Worm (Caenorhabditis elegans) whole organism, L4 larva: ENCODE data around the gene gst-34.

ENCODE experiments used
- F44E2.7 ChIP-seq: fragments of 200-800 bp; sonication (Bioruptor generic); IDR thresholded peaks from 2 replicates; pipeline ENCODE4 v2.1.2; 2022; ENCODE audit warnings: missing genetic modification characterization, missing compliant biosample characterization
- T26A8.4 ChIP-seq: fragments of 200-800 bp; sonication (Bioruptor generic); IDR thresholded peaks from 2 replicates; pipeline ENCODE4 v1.3.6; 2022; ENCODE audit warnings: missing genetic modification characterization, missing compliant biosample characterization
- Y48G9A.11 ChIP-seq: fragments of 200-800 bp; sonication (Bioruptor generic); IDR thresholded peaks from 2 replicates; pipeline ENCODE4 v1.3.6; 2022; ENCODE audit warnings: missing genetic modification reagents, missing genetic modification characterization, missing compliant biosample characterization
- aha-1 ChIP-seq: fragments of 150-350 bp; peaks from one replicate; lab custom pipeline; 2014; ENCODE audit warnings: missing biosample characterization, missing genetic modification characterization
- ama-1 ChIP-seq: fragments of 150-350 bp; optimal IDR thresholded peaks from 2 replicates; lab custom pipeline; 2014; ENCODE audit warnings: inconsistent platforms, mixed read lengths
- ceh-20 ChIP-seq: fragments of 200-800 bp; sonication (Bioruptor generic); IDR thresholded peaks from 2 replicates; pipeline ENCODE4 v1.3.6; 2022; ENCODE audit warnings: missing genetic modification reagents, missing genetic modification characterization, missing compliant biosample characterization
- ceh-44 ChIP-seq: fragments of 200-800 bp; sonication (Bioruptor generic); IDR thresholded peaks from 2 replicates; pipeline ENCODE4 v1.3.6; 2022; ENCODE audit warnings: missing genetic modification reagents, missing genetic modification characterization, missing compliant biosample characterization
- cey-2 ChIP-seq: sonication (generic microtip); optimal IDR thresholded peaks from 3 replicates; lab custom pipeline; 2017; ENCODE audit warnings: missing genetic modification characterization, mild to moderate bottlenecking, missing compliant biosample characterization, antibody characterized with exemption, borderline replicate concordance; ENCODE audit not compliant: insufficient read depth
- daf-8 ChIP-seq: fragments of 200-800 bp; sonication (Bioruptor generic); IDR thresholded peaks from 2 replicates; pipeline ENCODE4 v1.3.6; 2022; ENCODE audit warnings: missing genetic modification characterization, missing compliant biosample characterization
- dmd-6 ChIP-seq: fragments of 200-800 bp; sonication (Bioruptor generic); IDR thresholded peaks from 2 replicates; pipeline ENCODE4 v1.3.6; 2022; ENCODE audit warnings: missing genetic modification reagents, missing genetic modification characterization, missing compliant biosample characterization
- duxl-1 ChIP-seq: sonication (generic microtip); optimal IDR thresholded peaks from 2 replicates; lab custom pipeline; 2016; ENCODE audit warnings: mild to moderate bottlenecking, missing genetic modification characterization, moderate library complexity, missing compliant biosample characterization; ENCODE audit not compliant: poor library complexity
- dve-1 ChIP-seq: sonication (generic microtip); optimal IDR thresholded peaks from 2 replicates; lab custom pipeline; 2017; ENCODE audit warnings: antibody characterized with exemption, mild to moderate bottlenecking, missing genetic modification characterization, missing compliant biosample characterization; ENCODE audit not compliant: insufficient read depth
- egl-43 ChIP-seq: fragments of 200-800 bp; sonication (Bioruptor generic); IDR thresholded peaks from 2 replicates; pipeline ENCODE4 v1.3.6; 2022; ENCODE audit warnings: missing genetic modification reagents, missing genetic modification characterization, missing compliant biosample characterization
- hif-1 ChIP-seq, 2 experiments: sonication (generic microtip); optimal IDR thresholded peaks; 2 replicates each; lab custom pipeline; 2016 to 2017; ENCODE audit warnings: missing compliant biosample characterization in 2 of 2, missing genetic modification characterization in 2 of 2, missing genetic modification reagents in 2 of 2, missing genotype in 2 of 2, mild to moderate bottlenecking in 1 of 2
- hlh-11 ChIP-seq: fragments of 200-800 bp; sonication (Bioruptor generic); optimal IDR thresholded peaks from 2 replicates; lab custom pipeline; 2018; ENCODE audit warnings: mild to moderate bottlenecking, missing genetic modification characterization, missing compliant biosample characterization
- hlh-30 ChIP-seq: sonication (generic microtip); optimal IDR thresholded peaks from 2 replicates; lab custom pipeline; 2017; ENCODE audit warnings: antibody characterized with exemption, mild to moderate bottlenecking, missing genetic modification characterization, missing compliant biosample characterization; ENCODE audit not compliant: insufficient read depth
- hmg-1.1 ChIP-seq: fragments of 200-800 bp; sonication (Bioruptor generic); IDR thresholded peaks from 2 replicates; pipeline ENCODE4 v1.3.6; 2022; ENCODE audit warnings: missing genetic modification reagents, missing genetic modification characterization, missing compliant biosample characterization
- lin-1 ChIP-seq: fragments of 200-800 bp; sonication (Bioruptor generic); IDR thresholded peaks from 2 replicates; pipeline ENCODE4 v1.3.6; 2022; ENCODE audit warnings: missing genetic modification reagents, missing genetic modification characterization, missing compliant biosample characterization
- lin-15B ChIP-seq: fragments of 150-350 bp; sonication (generic microtip); optimal IDR thresholded peaks from 3 replicates; lab custom pipeline; 2014; ENCODE audit warnings: missing biosample characterization, missing genetic modification characterization
- lsy-2 ChIP-seq, 2 experiments: fragments of 150-350 bp in 1 of 2; sonication (generic microtip) in 1 of 2; optimal IDR thresholded peaks; 2 replicates each; lab custom pipeline; 2014 to 2017; ENCODE audit warnings: missing biosample characterization in 2 of 2, missing genetic modification characterization in 2 of 2
- madf-9 ChIP-seq: fragments of 200-800 bp; sonication (Bioruptor generic); conservative IDR thresholded peaks from 2 replicates; pipeline ENCODE4 v1.3.6; 2022; ENCODE audit warnings: missing genetic modification reagents, missing genetic modification characterization, missing compliant biosample characterization
- mdl-1 ChIP-seq, 2 experiments: fragments of 150-350 bp in 1 of 2; sonication (generic microtip) in 1 of 2; optimal IDR thresholded peaks; 2 replicates each; lab custom pipeline; 2014 to 2017; ENCODE audit warnings: missing biosample characterization in 2 of 2, missing genetic modification characterization in 2 of 2
- mep-1 ChIP-seq: fragments of 150-350 bp; sonication (generic microtip); optimal IDR thresholded peaks from 3 replicates; lab custom pipeline; 2014; ENCODE audit warnings: missing biosample characterization, missing genetic modification characterization
- mxl-3 ChIP-seq: fragments of 200-800 bp; sonication (Bioruptor generic); optimal IDR thresholded peaks from 2 replicates; lab custom pipeline; 2018; ENCODE audit warnings: mild to moderate bottlenecking, missing genetic modification characterization, missing compliant biosample characterization
- nhr-10 ChIP-seq: fragments of 150-350 bp; optimal IDR thresholded peaks from 2 replicates; lab custom pipeline; 2014; ENCODE audit warnings: missing biosample characterization, missing genetic modification characterization
- nhr-25 ChIP-seq: sonication (generic microtip); optimal IDR thresholded peaks from 2 replicates; lab custom pipeline; 2017; ENCODE audit warnings: missing genetic modification characterization, mild to moderate bottlenecking, missing compliant biosample characterization, antibody characterized with exemption, moderate library complexity, borderline replicate concordance; ENCODE audit not compliant: insufficient read depth
- nhr-28 ChIP-seq: fragments of 150-350 bp; optimal IDR thresholded peaks from 2 replicates; lab custom pipeline; 2014; ENCODE audit warnings: missing biosample characterization, missing genetic modification characterization
- nhr-6 ChIP-seq: fragments of 150-350 bp; optimal IDR thresholded peaks from 2 replicates; lab custom pipeline; 2014; ENCODE audit warnings: missing biosample characterization, missing genetic modification characterization
- nhr-76 ChIP-seq: fragments of 150-350 bp; optimal IDR thresholded peaks from 2 replicates; lab custom pipeline; 2014; ENCODE audit warnings: missing biosample characterization, missing genetic modification characterization
- rbr-2 ChIP-seq: sonication (generic microtip); optimal IDR thresholded peaks from 2 replicates; lab custom pipeline; 2016; ENCODE audit warnings: missing genotype, missing genetic modification characterization, missing compliant biosample characterization
- saeg-2 ChIP-seq: fragments of 200-800 bp; sonication (Bioruptor generic); IDR thresholded peaks from 2 replicates; pipeline ENCODE4 v1.3.6; 2022; ENCODE audit warnings: missing genetic modification reagents, missing genetic modification characterization, missing compliant biosample characterization
- set-16 ChIP-seq: fragments of 200-800 bp; sonication (Bioruptor generic); IDR thresholded peaks from 2 replicates; pipeline ENCODE4 v1.3.6; 2022; ENCODE audit warnings: missing genetic modification reagents, missing genetic modification characterization, missing compliant biosample characterization
- skn-1 ChIP-seq: fragments of 150-350 bp; optimal IDR thresholded peaks from 2 replicates; lab custom pipeline; 2014; ENCODE audit warnings: missing biosample characterization, missing genetic modification characterization
- snpc-1.2 ChIP-seq: fragments of 200-800 bp; sonication (Bioruptor generic); IDR thresholded peaks from 2 replicates; pipeline ENCODE4 v1.3.6; 2022; ENCODE audit warnings: missing genetic modification reagents, missing genetic modification characterization, missing compliant biosample characterization
- snpc-4 ChIP-seq: fragments of 150-350 bp; optimal IDR thresholded peaks from 2 replicates; lab custom pipeline; 2014; ENCODE audit warnings: missing biosample characterization, missing genetic modification characterization
- unc-62 ChIP-seq, 3 experiments: fragments of 150-350 bp in 1 of 3; sonication (generic microtip); optimal IDR thresholded peaks in 2 of 3; peaks in 1 of 3; 1 replicate in 1 of 3; 2 replicates in 2 of 3; lab custom pipeline; 2014 to 2017; ENCODE audit warnings: missing biosample characterization in 3 of 3, missing genetic modification characterization in 3 of 3, missing genetic modification reagents in 3 of 3, missing genotype in 1 of 3
- vab-7 ChIP-seq: fragments of 200-800 bp; sonication (Bioruptor generic); IDR thresholded peaks from 2 replicates; pipeline ENCODE4 v1.3.6; 2022; ENCODE audit warnings: missing genetic modification reagents, missing genetic modification characterization, missing compliant biosample characterization
- zfp-2 ChIP-seq: sonication (generic microtip); optimal IDR thresholded peaks from 2 replicates; lab custom pipeline; 2016; ENCODE audit warnings: mild to moderate bottlenecking, missing genetic modification characterization, missing compliant biosample characterization
- zip-2 ChIP-seq: fragments of 150-350 bp; optimal IDR thresholded peaks from 2 replicates; lab custom pipeline; 2014; ENCODE audit warnings: missing biosample characterization, missing genetic modification characterization
- ztf-7 ChIP-seq: fragments of 150-350 bp; optimal IDR thresholded peaks from 2 replicates; lab custom pipeline; 2014; ENCODE audit warnings: missing biosample characterization, missing genetic modification characterization

The gst-34 gene

DNA sequence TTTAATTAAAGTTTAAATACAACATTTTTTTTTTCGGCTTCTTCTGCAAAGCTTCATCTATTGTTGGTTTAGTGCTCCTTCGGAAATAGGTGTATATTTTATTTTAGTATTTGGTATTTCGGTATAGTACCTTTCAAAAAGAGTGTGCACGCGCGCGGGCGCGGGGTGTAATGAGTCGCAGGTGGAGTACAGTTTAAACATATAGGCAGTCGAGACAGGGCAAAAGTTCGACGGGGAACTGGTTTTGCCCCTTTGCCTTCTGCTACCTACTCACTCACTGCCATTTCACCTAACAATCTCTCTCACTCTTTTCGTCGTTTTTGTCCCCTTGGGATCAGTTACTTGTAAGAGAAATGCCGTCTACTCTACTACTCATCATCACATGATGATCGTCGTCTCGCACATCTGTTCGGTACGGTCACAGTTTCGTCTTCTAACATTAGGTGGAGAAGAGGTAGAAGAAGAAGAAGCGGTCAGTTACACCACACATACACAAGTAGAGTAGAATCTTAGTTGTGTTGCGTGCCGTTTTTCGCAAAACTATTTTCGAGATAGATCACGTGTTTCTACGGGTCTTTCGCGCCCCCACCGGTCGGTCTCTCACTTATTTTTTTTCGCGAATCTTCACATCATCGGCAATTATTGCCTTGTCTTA is 29.3 kb upstream of the gst-34 start:
- TF ChIP-seq egl-43 (no peak), Y48G9A.11 (no peak), nhr-76 (tag; lab: Kevin White, UChicago) (no peak), duxl-1 (tag; lab: Kevin White, UChicago) (no peak), nhr-25 (tag; lab: Kevin White, UChicago) (peak; percentile 27), nhr-28 (tag; lab: Kevin White, UChicago) (peak; percentile 61), cey-2 (tag; lab: Kevin White, UChicago) (no peak), hmg-1.1 (GFP tag; lab: Robert Waterston, UW) (no peak), mep-1 (tag; lab: Kevin White, UChicago) (peak; percentile 54), zip-2 (tag; lab: Kevin White, UChicago) (no peak), ztf-7 (tag; lab: Kevin White, UChicago) (no peak), hlh-11 (tag; lab: Kevin White, UChicago) (peak; percentile 63), mdl-1 (tag; optimal IDR thresholded peaks at IDR 0.05; lab: Kevin White, UChicago) (peak in 1 of 2 experiments; percentile 28), zfp-2 (tag; lab: Kevin White, UChicago) (no peak), lin-1 (GFP tag; lab: Robert Waterston, UW) (no peak), T26A8.4 (no peak), madf-9 (GFP tag; lab: Robert Waterston, UW) (peak; percentile 32; the same call in 1 of the 2 replicates), ama-1 (peak; percentile 76), dmd-6 (GFP tag; lab: Robert Waterston, UW) (0 out of 2 replicates have a peak, but pooled peaks have one; percentile 6), vab-7 (GFP tag; lab: Robert Waterston, UW) (no peak), saeg-2 (GFP tag; lab: Robert Waterston, UW) (no peak), snpc-4 (tag; lab: Kevin White, UChicago) (no peak), lin-15B (tag; lab: Kevin White, UChicago) (no peak), unc-62 (GFP tag; optimal IDR thresholded peaks at IDR 0.05 in 1 of 2; lab: Kevin White, UChicago) (peak in 1 of 2 experiments; percentile 89), unc-62 (tag; optimal IDR thresholded peaks at IDR 0.05; lab: Kevin White, UChicago) (no peak), skn-1 (tag; lab: Kevin White, UChicago) (no peak), set-16 (GFP tag; lab: Robert Waterston, UW) (peak; percentile 12; the same call in 1 of the 2 replicates), mxl-3 (no peak), nhr-10 (tag; lab: Kevin White, UChicago) (peak; percentile 56), rbr-2 (no peak), dve-1 (no peak), snpc-1.2 (no peak), ceh-20 (GFP tag; lab: Robert Waterston, UW) (no peak), aha-1 (tag; lab: Kevin White, UChicago) (peak; percentile 99), nhr-6 (tag; lab: Kevin White, UChicago) (no peak), ceh-44 (GFP tag; lab: Robert Waterston, UW) (no peak), hif-1 (tag; optimal IDR thresholded peaks at IDR 0.05; lab: Kevin White, UChicago) (no peak), lsy-2 (tag; optimal IDR thresholded peaks at IDR 0.05; lab: Kevin White, UChicago) (peak in 1 of 2 experiments; percentile 19), hlh-30 (tag; lab: Kevin White, UChicago) (peak; percentile 71), daf-8 (GFP tag; lab: Robert Waterston, UW) (no peak), F44E2.7 (GFP tag; lab: Robert Waterston, UW) (no peak)
